Fruit fly (Drosophila melanogaster): Measurements from ENCODE around the gene SNF4Agamma.

The SNF4Agamma gene

DNA sequence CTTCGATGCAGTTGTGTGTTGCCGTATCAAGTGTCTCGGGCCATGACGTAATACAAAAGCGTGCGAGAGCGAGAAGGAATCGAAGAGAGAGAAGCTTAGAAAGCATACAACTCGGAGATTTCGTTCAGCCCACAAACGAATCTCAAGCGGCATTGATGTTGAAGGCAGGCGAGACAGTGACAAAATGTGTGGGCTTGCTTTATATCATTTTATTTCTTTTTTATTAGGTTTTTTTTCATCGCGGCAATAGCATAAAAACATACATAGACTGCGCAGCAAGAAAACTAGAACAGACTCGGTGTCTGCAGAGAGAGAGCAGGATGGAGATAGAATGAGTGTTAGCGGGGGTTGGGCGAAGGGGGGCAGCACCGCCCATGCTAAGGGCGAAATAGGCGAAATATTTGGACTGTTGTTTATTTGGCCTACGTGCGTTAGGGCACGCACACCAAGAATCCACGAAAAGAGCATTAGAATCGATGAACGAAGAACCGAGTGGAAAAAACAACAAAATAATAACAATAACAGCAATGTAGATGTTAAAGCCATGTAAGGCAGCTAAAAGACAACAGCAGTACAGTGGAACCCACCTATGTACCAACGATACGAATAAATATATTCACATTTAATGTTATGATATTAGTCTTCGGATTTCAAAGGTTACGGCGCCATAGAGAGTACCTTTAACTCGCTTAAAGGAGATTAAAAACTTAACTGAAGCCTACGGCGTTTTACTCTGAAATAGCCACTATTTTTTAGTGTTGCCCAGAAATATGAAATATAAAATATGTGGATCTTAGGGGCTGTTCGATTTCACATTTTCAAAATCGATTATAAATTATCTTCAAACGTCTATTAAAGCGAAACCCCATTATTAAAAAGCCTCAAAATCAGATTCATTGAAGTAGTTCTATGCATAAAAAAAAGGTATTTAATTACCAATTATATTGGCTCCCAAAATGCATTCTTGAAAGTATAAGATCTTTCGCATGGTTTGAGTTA lies 47.2 kb downstream of the SNF4Agamma start (continued):
- 0 out of 2 replicates have a peak, but pooled peaks have one; percentile 48 for TF ChIP-seq ttk (GFP tag; IDR thresholded peaks at IDR 0.05)
- TF ChIP-seq scrt (GFP tag; optimal IDR thresholded peaks at IDR 0.05), result no peak
- peak; percentile 73 for TF ChIP-seq CG18262 (tag; optimal IDR thresholded peaks at IDR 0.05)

DNA sequence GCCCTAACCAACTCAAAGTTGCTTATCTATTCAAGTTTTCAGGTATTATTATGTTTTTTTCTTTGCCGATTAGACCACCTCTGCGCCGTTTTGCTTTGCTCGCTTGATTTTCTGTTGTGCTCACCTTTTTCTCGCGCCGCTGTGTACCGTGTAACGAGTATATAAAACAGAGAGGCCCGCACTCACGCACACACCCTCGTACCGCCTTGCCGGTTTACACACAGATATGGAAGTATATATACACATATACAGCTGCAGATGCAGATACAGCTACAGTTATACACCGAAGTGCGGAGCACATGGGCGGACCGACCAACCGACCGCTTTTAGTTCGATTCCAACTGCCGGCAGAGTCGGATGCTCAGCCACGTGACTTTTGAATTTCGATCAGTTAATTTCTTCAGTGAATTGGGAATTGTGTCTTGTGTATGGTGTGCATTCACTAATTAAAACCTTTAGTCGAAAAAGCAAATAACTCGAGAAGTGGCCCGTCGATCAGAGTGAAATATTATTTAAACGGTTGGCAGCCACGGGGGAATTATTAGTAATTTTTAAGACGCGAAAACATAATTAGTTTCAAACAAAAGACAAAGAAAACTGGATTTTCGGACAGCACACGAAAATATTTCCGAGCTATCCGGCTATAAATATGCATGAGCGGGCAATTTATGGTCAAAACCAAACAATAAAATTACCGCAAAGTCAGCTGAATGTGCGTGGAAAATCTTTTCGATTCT lies 48.2 kb downstream of the SNF4Agamma start:
- TF ChIP-seq maf-S (GFP tag; optimal IDR thresholded peaks at IDR 0.05) (no peak), CG2712 (tag; optimal IDR thresholded peaks at IDR 0.05) (peak; percentile 31), CG1602 (GFP tag; optimal IDR thresholded peaks at IDR 0.05) (no peak), CG4360 (GFP tag; IDR thresholded peaks at IDR 0.05) (no peak), hkb (optimal IDR thresholded peaks at IDR 0.05) (no peak), hkb (GFP tag; IDR thresholded peaks at IDR 0.05) (peak; percentile 61), tll (GFP tag; optimal IDR thresholded peaks at IDR 0.05) (peak in 1 of 2 experiments; percentile 45), CG11093 (GFP tag; IDR thresholded peaks at IDR 0.05) (no peak), HLH54F (GFP tag; optimal IDR thresholded peaks at IDR 0.05) (no peak), ssp (GFP tag; IDR thresholded peaks at IDR 0.05) (no peak), Dfd (GFP tag; optimal IDR thresholded peaks at IDR 0.05) (no peak), CG6854 (GFP tag; optimal IDR thresholded peaks at IDR 0.05) (peak; percentile 5), CG2202 (tag; optimal IDR thresholded peaks at IDR 0.05) (no peak), wor (GFP tag; IDR thresholded peaks at IDR 0.05) (no peak), CG2120 (GFP tag; optimal IDR thresholded peaks at IDR 0.05) (no peak), CG30020 (tag; optimal IDR thresholded peaks at IDR 0.05) (no peak), E2f2 (GFP tag; IDR thresholded peaks at IDR 0.05) (no peak; the same call in 1 of the 2 replicates), NC2β (GFP tag; optimal IDR thresholded peaks at IDR 0.05) (no peak), Hr3 (GFP tag; optimal IDR thresholded peaks at IDR 0.05) (no peak), pan (optimal IDR thresholded peaks at IDR 0.05) (no peak), pan (GFP tag; optimal IDR thresholded peaks at IDR 0.05 in 1 of 2, IDR thresholded peaks at IDR 0.05 in 1 of 2) (peak in 1 of 2 experiments; percentile 44), jing (GFP tag; optimal IDR thresholded peaks at IDR 0.05) (no peak), stwl (tag; optimal IDR thresholded peaks at IDR 0.05) (peak; percentile 9), Sry-β (GFP tag; optimal IDR thresholded peaks at IDR 0.05) (no peak), CG10209 (GFP tag; optimal IDR thresholded peaks at IDR 0.05) (no peak), chif (GFP tag; optimal IDR thresholded peaks at IDR 0.05) (no peak), CG1792 (GFP tag; optimal IDR thresholded peaks at IDR 0.05) (no peak), CG10366 (GFP tag; IDR thresholded peaks at IDR 0.05) (no peak), mld (GFP tag; IDR thresholded peaks at IDR 0.05; ENCODE audit: partially characterized antibody) (no peak), H2.0 (GFP tag; IDR thresholded peaks at IDR 0.05) (no peak), Mes4 (GFP tag; optimal IDR thresholded peaks at IDR 0.05) (no peak), CG34422 (GFP tag; IDR thresholded peaks at IDR 0.05) (peak; percentile 90), Poxn (GFP tag; IDR thresholded peaks at IDR 0.05) (no peak), CG14441 (GFP tag; IDR thresholded peaks at IDR 0.05) (no peak), ase (GFP tag; IDR thresholded peaks at IDR 0.05) (no peak), tin (GFP tag; optimal IDR thresholded peaks at IDR 0.05) (no peak), Deaf1 (tag; optimal IDR thresholded peaks at IDR 0.05) (peak; percentile 95), CG31441 (GFP tag; IDR thresholded peaks at IDR 0.05) (no peak), prd (optimal IDR thresholded peaks at IDR 0.05) (no peak), prd (GFP tag; IDR thresholded peaks at IDR 0.05) (no peak), CG2199 (GFP tag; IDR thresholded peaks at IDR 0.05) (peak; percentile 87), fd3F (GFP tag; optimal IDR thresholded peaks at IDR 0.05) (no peak), Hmr (GFP tag; optimal IDR thresholded peaks at IDR 0.05) (peak; percentile 58), vfl (GFP tag; optimal IDR thresholded peaks at IDR 0.05) (peak; percentile 8)
